Fruit fly (Drosophila melanogaster) whole organism, embryonic: ENCODE results near the gene CG5861.

Experiments
- CG18011 ChIP-seq: fragments of 200-800 bp; sonication (Bioruptor generic); optimal IDR thresholded peaks from 2 replicates; lab custom pipeline; 2017; ENCODE audit warnings: missing biosample characterization, missing genetic modification characterization, mild to moderate bottlenecking, moderate library complexity, missing genotype
- CG2116 ChIP-seq: fragments of 200-800 bp; sonication (Bioruptor generic); optimal IDR thresholded peaks from 3 replicates; lab custom pipeline; 2018; ENCODE audit warnings: missing biosample characterization, mild to moderate bottlenecking, missing genetic modification characterization
- CG3065 ChIP-seq: fragments of 200-800 bp; sonication (Bioruptor generic); optimal IDR thresholded peaks from 2 replicates; lab custom pipeline; 2016; ENCODE audit warnings: missing biosample characterization, missing genetic modification characterization
- CG9932 ChIP-seq: fragments of 200-800 bp; sonication (Bioruptor generic); IDR thresholded peaks from 2 replicates; pipeline ENCODE4 v1.3.6; 2022; ENCODE audit warnings: missing biosample characterization, missing genetic modification characterization
- Ptx1 ChIP-seq: fragments of 200-800 bp; sonication (Bioruptor generic); IDR thresholded peaks from 2 replicates; pipeline ENCODE4 v1.3.6; 2022; ENCODE audit warnings: missing biosample characterization, missing genetic modification characterization
- Sin3A ChIP-seq: fragments of >200 bp; optimal IDR thresholded peaks from 2 replicates; lab custom pipeline; 2018
- Sry-β ChIP-seq: fragments of 200-800 bp; sonication (Bioruptor generic); optimal IDR thresholded peaks from 2 replicates; lab custom pipeline; 2018; ENCODE audit warnings: missing biosample characterization, mild to moderate bottlenecking, missing genetic modification characterization, moderate library complexity
- Trl ChIP-seq, 3 experiments: fragments of >200 bp in 2 of 3; fragments of 200-800 bp in 1 of 3; sonication (Bioruptor generic) in 1 of 3; optimal IDR thresholded peaks; 2 replicates in 1 of 3; 3 replicates in 2 of 3; lab custom pipeline; 2016 to 2017; ENCODE audit warnings: missing biosample characterization in 1 of 3, missing genetic modification characterization in 1 of 3
- ase ChIP-seq: fragments of 200-800 bp; sonication (Bioruptor generic); IDR thresholded peaks from 3 replicates; pipeline ENCODE4 v1.3.6; 2022; ENCODE audit warnings: missing biosample characterization, missing genetic modification characterization
- dysf ChIP-seq: fragments of 200-800 bp; sonication (Bioruptor generic); IDR thresholded peaks from 3 replicates; pipeline ENCODE4 v1.3.6; 2022; ENCODE audit warnings: missing biosample characterization, missing genetic modification characterization
- h ChIP-seq: fragments of >200 bp; optimal IDR thresholded peaks from 2 replicates; lab custom pipeline; 2017
- ken ChIP-seq: fragments of 200-800 bp; sonication (Bioruptor generic); IDR thresholded peaks from 3 replicates; pipeline ENCODE4 v1.3.6; 2022; ENCODE audit warnings: missing biosample characterization, missing genetic modification characterization
- pzg ChIP-seq: fragments of 200-800 bp; sonication (Bioruptor generic); optimal IDR thresholded peaks from 3 replicates; lab custom pipeline; 2018; ENCODE audit warnings: missing biosample characterization, mild to moderate bottlenecking, missing genetic modification characterization, moderate library complexity
- schlank ChIP-seq: fragments of 200-800 bp; sonication (Bioruptor generic); optimal IDR thresholded peaks from 2 replicates; lab custom pipeline; 2018; ENCODE audit warnings: missing biosample characterization, mild to moderate bottlenecking, missing genetic modification characterization

DNA sequence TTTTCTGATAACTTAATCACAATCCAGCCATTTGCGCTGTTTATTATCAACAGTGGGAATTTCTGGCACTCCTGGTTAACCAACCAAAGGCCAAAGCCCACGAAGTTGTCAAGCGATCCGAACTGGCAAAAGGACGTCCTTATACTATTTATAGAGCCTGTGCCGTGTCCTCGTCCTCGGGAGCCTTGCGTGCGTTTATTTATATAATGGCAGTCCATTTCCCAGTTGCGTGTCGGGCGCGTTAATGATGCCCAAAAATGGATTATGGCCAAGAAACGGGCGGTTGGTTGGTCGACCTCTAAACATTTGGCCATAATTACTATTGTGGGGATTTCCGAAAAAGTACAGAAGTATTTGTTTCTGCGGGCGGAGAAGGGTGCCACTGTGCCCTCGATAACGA lies 13.3 kb upstream of the CG5861 start:
- TF ChIP-seq CG3065 (GFP tag; lab: Kevin White, UChicago) (no peak), schlank (tag; lab: Kevin White, UChicago) (no peak), dysf (GFP tag; lab: Robert Waterston, UW) (no peak), Sry-β (GFP tag; lab: Kevin White, UChicago) (no peak), ken (GFP tag; lab: Robert Waterston, UW) (no peak), pzg (GFP tag; lab: Kevin White, UChicago) (no peak), Trl (optimal IDR thresholded peaks at IDR 0.05; lab: Kevin White, UChicago) (no peak), Trl (GFP tag; optimal IDR thresholded peaks at IDR 0.05; lab: Kevin White, UChicago) (no peak), CG18011 (GFP tag; lab: Kevin White, UChicago) (no peak), CG9932 (GFP tag; lab: Robert Waterston, UW) (no peak), Ptx1 (no peak), h (no peak), CG2116 (no peak), Sin3A (lab: Kevin White, UChicago) (no peak), ase (GFP tag; lab: Robert Waterston, UW) (no peak)
